ENCODE assay signal across 1 fruit fly cellular context in the genomic region with DNA sequence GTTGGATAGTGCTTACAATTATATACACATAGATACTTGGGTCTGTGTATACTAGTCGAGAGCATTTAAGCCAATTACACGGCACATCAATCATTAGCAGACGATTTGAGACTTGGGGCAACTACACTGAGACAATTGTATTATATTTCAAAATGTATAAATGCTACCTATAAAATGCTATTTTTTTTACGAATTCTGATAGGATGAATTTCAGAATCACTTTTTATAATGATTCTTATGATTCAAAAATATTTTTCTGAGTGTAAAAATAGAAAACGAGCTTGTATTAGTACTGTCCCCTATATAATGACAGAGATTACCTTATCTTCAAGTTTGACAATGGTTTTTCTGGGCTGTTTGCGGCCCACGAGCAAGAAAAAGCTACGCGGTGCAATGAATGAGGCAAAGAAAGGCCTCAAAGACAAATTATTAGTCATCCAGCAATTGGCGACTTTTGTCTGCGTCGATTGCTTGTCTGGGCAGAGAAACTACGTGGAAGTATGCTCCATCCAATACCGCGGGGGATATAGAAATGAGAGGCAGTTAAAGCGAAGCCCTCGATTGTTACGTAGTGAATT.
TF ChIP-seq lines count a peak whose summit lies in the region.

No protein-coding gene starts in this region.

TF ChIP-seq in whole organism, embryonic, 481 proteins besides CTCF, POLR2A, EP300 and RAD21 (continued from another document and continues in another):
- 0 out of 2 replicates have a peak, but pooled peaks have one; percentile 32 for TF ChIP-seq Doc2 (GFP tag; IDR thresholded peaks at IDR 0.05; lab: Robert Waterston, UW)
- no peak for TF ChIP-seq CG3995 (GFP tag; optimal IDR thresholded peaks at IDR 0.05; lab: Kevin White, UChicago)
- TF ChIP-seq Ada2b (GFP tag; IDR thresholded peaks at IDR 0.05; lab: Robert Waterston, UW), result peak; percentile 84
- TF ChIP-seq CG1832 (GFP tag; optimal IDR thresholded peaks at IDR 0.05; lab: Kevin White, UChicago), result no peak
- no peak for TF ChIP-seq ash1 (GFP tag; optimal IDR thresholded peaks at IDR 0.05; lab: Kevin White, UChicago)
- no peak for TF ChIP-seq chinmo (GFP tag; IDR thresholded peaks at IDR 0.05; lab: Robert Waterston, UW; ENCODE audit: partially characterized antibody)
- no peak for TF ChIP-seq fd102C (GFP tag; optimal IDR thresholded peaks at IDR 0.05; lab: Kevin White, UChicago)
- no peak for TF ChIP-seq CG17385 (GFP tag; optimal IDR thresholded peaks at IDR 0.05; lab: Kevin White, UChicago)
- no peak for TF ChIP-seq pan (optimal IDR thresholded peaks at IDR 0.05; lab: Kevin White, UChicago)
- TF ChIP-seq pan (GFP tag; optimal IDR thresholded peaks at IDR 0.05 in 1 of 2, IDR thresholded peaks at IDR 0.05 in 1 of 2), result peak in 1 of 2 experiments; percentile 91
- TF ChIP-seq PHDP (tag; optimal IDR thresholded peaks at IDR 0.05; lab: Kevin White, UChicago), result no peak
- no peak for TF ChIP-seq Dref (GFP tag; IDR thresholded peaks at IDR 0.05; lab: Robert Waterston, UW)
- TF ChIP-seq CG1233 (GFP tag; optimal IDR thresholded peaks at IDR 0.05; lab: Kevin White, UChicago), result peak; percentile 73
- TF ChIP-seq CG15479 (GFP tag; optimal IDR thresholded peaks at IDR 0.05; lab: Kevin White, UChicago), result no peak
- peak; percentile 75 for TF ChIP-seq bab2 (GFP tag; optimal IDR thresholded peaks at IDR 0.05; lab: Kevin White, UChicago)
- peak; percentile 17 for TF ChIP-seq pnt (GFP tag; optimal IDR thresholded peaks at IDR 0.05; lab: Kevin White, UChicago)
- peak; percentile 23 for TF ChIP-seq CG1602 (GFP tag; optimal IDR thresholded peaks at IDR 0.05; lab: Kevin White, UChicago)
- peak; percentile 0 for TF ChIP-seq chn (GFP tag; optimal IDR thresholded peaks at IDR 0.05; lab: Kevin White, UChicago)
- TF ChIP-seq CG12299 (tag; optimal IDR thresholded peaks at IDR 0.05; lab: Kevin White, UChicago), result peak; percentile 1
- TF ChIP-seq ara (GFP tag; IDR thresholded peaks at IDR 0.05; lab: Robert Waterston, UW), result peak; percentile 70
- no peak for TF ChIP-seq CG2129 (GFP tag; IDR thresholded peaks at IDR 0.05; lab: Robert Waterston, UW; ENCODE audit: partially characterized antibody)
- TF ChIP-seq ems (GFP tag; optimal IDR thresholded peaks at IDR 0.05; lab: Kevin White, UChicago), result peak; percentile 70
- TF ChIP-seq Atf-2 (GFP tag; optimal IDR thresholded peaks at IDR 0.05; lab: Kevin White, UChicago), result no peak
- peak; percentile 77 for TF ChIP-seq CG8924 (tag; optimal IDR thresholded peaks at IDR 0.05; lab: Kevin White, UChicago)
- TF ChIP-seq CG4730 (GFP tag; IDR thresholded peaks at IDR 0.05; lab: Robert Waterston, UW), result peak; percentile 72
- peak; percentile 88 for TF ChIP-seq ttk (GFP tag; IDR thresholded peaks at IDR 0.05; lab: Robert Waterston, UW)
- TF ChIP-seq da (GFP tag; optimal IDR thresholded peaks at IDR 0.05; lab: Kevin White, UChicago), result no peak
- no peak for TF ChIP-seq CG18011 (GFP tag; optimal IDR thresholded peaks at IDR 0.05; lab: Kevin White, UChicago)
- TF ChIP-seq ase (GFP tag; IDR thresholded peaks at IDR 0.05; lab: Robert Waterston, UW), result peak; percentile 69; the same call in 2 of the 3 replicates
- TF ChIP-seq ftz-f1 (GFP tag; optimal IDR thresholded peaks at IDR 0.05; lab: Kevin White, UChicago), result no peak
- peak; percentile 40 for TF ChIP-seq NK7.1 (GFP tag; optimal IDR thresholded peaks at IDR 0.05; lab: Kevin White, UChicago)
- no peak for TF ChIP-seq CG6813 (GFP tag; optimal IDR thresholded peaks at IDR 0.05; lab: Kevin White, UChicago)
- peak; percentile 77; the same call in 2 of the 3 replicates for TF ChIP-seq ken (GFP tag; IDR thresholded peaks at IDR 0.05; lab: Robert Waterston, UW)
- TF ChIP-seq ab (GFP tag; optimal IDR thresholded peaks at IDR 0.05; lab: Kevin White, UChicago), result no peak
- TF ChIP-seq CG10959 (GFP tag; IDR thresholded peaks at IDR 0.05; lab: Robert Waterston, UW), result no peak
- no peak for TF ChIP-seq Vsx1 (GFP tag; optimal IDR thresholded peaks at IDR 0.05; lab: Kevin White, UChicago)
- TF ChIP-seq CG5953 (GFP tag; IDR thresholded peaks at IDR 0.05; lab: Robert Waterston, UW), result peak; percentile 66
- TF ChIP-seq CG12236 (GFP tag; optimal IDR thresholded peaks at IDR 0.05; lab: Kevin White, UChicago), result no peak
- peak; percentile 67 for TF ChIP-seq peb (GFP tag; IDR thresholded peaks at IDR 0.05; lab: Robert Waterston, UW)
- TF ChIP-seq CG11695 (GFP tag; IDR thresholded peaks at IDR 0.05; lab: Robert Waterston, UW), result peak; percentile 88
- peak; percentile 36 for TF ChIP-seq CG10654 (GFP tag; optimal IDR thresholded peaks at IDR 0.05; lab: Kevin White, UChicago)
- no peak for TF ChIP-seq TFAM (GFP tag; optimal IDR thresholded peaks at IDR 0.05; lab: Kevin White, UChicago)
- peak; percentile 78 for TF ChIP-seq CG34422 (GFP tag; IDR thresholded peaks at IDR 0.05; lab: Robert Waterston, UW)
- peak; percentile 45 for TF ChIP-seq CG33213 (GFP tag; optimal IDR thresholded peaks at IDR 0.05; lab: Kevin White, UChicago)
- TF ChIP-seq crol (GFP tag; IDR thresholded peaks at IDR 0.05; lab: Robert Waterston, UW), result no peak
- peak; percentile 76 for TF ChIP-seq CG3281 (GFP tag; optimal IDR thresholded peaks at IDR 0.05; lab: Kevin White, UChicago)
- peak; percentile 42 for TF ChIP-seq CG31388 (GFP tag; optimal IDR thresholded peaks at IDR 0.05; lab: Kevin White, UChicago)
- TF ChIP-seq CG7928 (GFP tag; optimal IDR thresholded peaks at IDR 0.05; lab: Kevin White, UChicago), result no peak
- no peak for TF ChIP-seq CG10274 (GFP tag; optimal IDR thresholded peaks at IDR 0.05; lab: Kevin White, UChicago)
- TF ChIP-seq so (GFP tag; IDR thresholded peaks at IDR 0.05; lab: Robert Waterston, UW), result peak; percentile 69; the same call in 1 of the 3 replicates
- no peak for TF ChIP-seq CG42726 (GFP tag; IDR thresholded peaks at IDR 0.05; lab: Robert Waterston, UW; ENCODE audit: partially characterized antibody)
- TF ChIP-seq CG14860 (GFP tag; IDR thresholded peaks at IDR 0.05; lab: Robert Waterston, UW; ENCODE audit: partially characterized antibody), result no peak
- TF ChIP-seq Side (GFP tag; optimal IDR thresholded peaks at IDR 0.05; lab: Kevin White, UChicago), result peak; percentile 51
- peak; percentile 29 for TF ChIP-seq dmrt11E (tag; optimal IDR thresholded peaks at IDR 0.05; lab: Kevin White, UChicago)
- no peak for TF ChIP-seq CG8359 (GFP tag; optimal IDR thresholded peaks at IDR 0.05; lab: Kevin White, UChicago; ENCODE audit: borderline replicate concordance)
- peak; percentile 41 for TF ChIP-seq pb (GFP tag; optimal IDR thresholded peaks at IDR 0.05; lab: Kevin White, UChicago)
- TF ChIP-seq rib (GFP tag; IDR thresholded peaks at IDR 0.05; lab: Robert Waterston, UW), result peak; percentile 77
- no peak for TF ChIP-seq Lhr (GFP tag; optimal IDR thresholded peaks at IDR 0.05; lab: Kevin White, UChicago)
- no peak for TF ChIP-seq Optix (GFP tag; IDR thresholded peaks at IDR 0.05; lab: Robert Waterston, UW)
- TF ChIP-seq CG17829 (tag; optimal IDR thresholded peaks at IDR 0.05; lab: Kevin White, UChicago), result peak; percentile 75
- no peak for TF ChIP-seq stwl (tag; optimal IDR thresholded peaks at IDR 0.05; lab: Kevin White, UChicago)
- TF ChIP-seq CHES-1-like (GFP tag; optimal IDR thresholded peaks at IDR 0.05; lab: Kevin White, UChicago), result no peak
- peak; percentile 79 for TF ChIP-seq CG15269 (tag; optimal IDR thresholded peaks at IDR 0.05; lab: Kevin White, UChicago)
- TF ChIP-seq Mrtf (GFP tag; IDR thresholded peaks at IDR 0.05; lab: Robert Waterston, UW), result peak; percentile 69
- TF ChIP-seq D19A (tag; optimal IDR thresholded peaks at IDR 0.05; lab: Kevin White, UChicago), result no peak
- TF ChIP-seq insv (GFP tag; optimal IDR thresholded peaks at IDR 0.05; lab: Kevin White, UChicago), result no peak
- TF ChIP-seq Ravus (GFP tag; IDR thresholded peaks at IDR 0.05; lab: Robert Waterston, UW), result peak; percentile 48
- TF ChIP-seq Nf-YB (GFP tag; optimal IDR thresholded peaks at IDR 0.05; lab: Kevin White, UChicago), result peak; percentile 42
- no peak for TF ChIP-seq Adf1 (GFP tag; IDR thresholded peaks at IDR 0.05; lab: Robert Waterston, UW)
- TF ChIP-seq CG9215 (GFP tag; IDR thresholded peaks at IDR 0.05; lab: Robert Waterston, UW), result peak; percentile 61
- no peak for TF ChIP-seq yki (optimal IDR thresholded peaks at IDR 0.05; lab: Kevin White, UChicago)
- peak; percentile 56 for TF ChIP-seq CG12155 (GFP tag; optimal IDR thresholded peaks at IDR 0.05; lab: Kevin White, UChicago)
- TF ChIP-seq bbx (GFP tag; IDR thresholded peaks at IDR 0.05; lab: Robert Waterston, UW; ENCODE audit: partially characterized antibody), result no peak
- no peak for TF ChIP-seq nerfin-2 (GFP tag; IDR thresholded peaks at IDR 0.05; lab: Robert Waterston, UW; ENCODE audit: partially characterized antibody)
- peak; percentile 76 for TF ChIP-seq mam (GFP tag; optimal IDR thresholded peaks at IDR 0.05; lab: Kevin White, UChicago)
- TF ChIP-seq CG1792 (GFP tag; optimal IDR thresholded peaks at IDR 0.05; lab: Kevin White, UChicago), result peak; percentile 47
- TF ChIP-seq pros (GFP tag; optimal IDR thresholded peaks at IDR 0.05; lab: Kevin White, UChicago), result no peak
- no peak for TF ChIP-seq CG13287 (GFP tag; IDR thresholded peaks at IDR 0.05; lab: Robert Waterston, UW; ENCODE audit: partially characterized antibody)
- TF ChIP-seq CG9437 (GFP tag; optimal IDR thresholded peaks at IDR 0.05; lab: Kevin White, UChicago), result peak; percentile 51
- peak; percentile 63 for TF ChIP-seq Oaz (GFP tag; IDR thresholded peaks at IDR 0.05; lab: Robert Waterston, UW)
- TF ChIP-seq sisA (GFP tag; IDR thresholded peaks at IDR 0.05; lab: Robert Waterston, UW), result peak; percentile 85
- no peak for TF ChIP-seq CG7987 (GFP tag; optimal IDR thresholded peaks at IDR 0.05; lab: Kevin White, UChicago)
- TF ChIP-seq Rfx (GFP tag; IDR thresholded peaks at IDR 0.05; lab: Robert Waterston, UW), result peak; percentile 86
- no peak for TF ChIP-seq en (GFP tag; optimal IDR thresholded peaks at IDR 0.05; lab: Kevin White, UChicago)
- TF ChIP-seq al (GFP tag; IDR thresholded peaks at IDR 0.05; lab: Robert Waterston, UW), result peak; percentile 68
- TF ChIP-seq CG6254 (GFP tag; optimal IDR thresholded peaks at IDR 0.05; lab: Kevin White, UChicago), result peak; percentile 50
- TF ChIP-seq CG8281 (tag; optimal IDR thresholded peaks at IDR 0.05; lab: Kevin White, UChicago), result peak; percentile 23
- peak; percentile 52 for TF ChIP-seq zen (tag; optimal IDR thresholded peaks at IDR 0.05; lab: Kevin White, UChicago)
- peak; percentile 59 for TF ChIP-seq CG1647 (GFP tag; optimal IDR thresholded peaks at IDR 0.05; lab: Kevin White, UChicago)
- TF ChIP-seq tll (GFP tag; optimal IDR thresholded peaks at IDR 0.05; lab: Kevin White, UChicago), result no peak
- TF ChIP-seq lilli (GFP tag; optimal IDR thresholded peaks at IDR 0.05; lab: Kevin White, UChicago), result peak; percentile 75
- peak; percentile 45; the same call in 1 of the 2 replicates for TF ChIP-seq CG4404 (GFP tag; IDR thresholded peaks at IDR 0.05; lab: Robert Waterston, UW)
- no peak for TF ChIP-seq MESR4 (GFP tag; optimal IDR thresholded peaks at IDR 0.05; lab: Kevin White, UChicago)
- TF ChIP-seq CG18476 (GFP tag; optimal IDR thresholded peaks at IDR 0.05; lab: Kevin White, UChicago), result peak; percentile 79
- TF ChIP-seq fd96Cb (tag; optimal IDR thresholded peaks at IDR 0.05; lab: Kevin White, UChicago), result peak; percentile 82
- peak; percentile 52 for TF ChIP-seq esg (GFP tag; conservative IDR thresholded peaks at IDR 0.05; lab: Robert Waterston, UW)
- peak; percentile 4 for TF ChIP-seq CG8944 (GFP tag; optimal IDR thresholded peaks at IDR 0.05; lab: Kevin White, UChicago)
- no peak for TF ChIP-seq Poxn (GFP tag; IDR thresholded peaks at IDR 0.05; lab: Robert Waterston, UW)
- peak; percentile 36 for TF ChIP-seq Max (GFP tag; optimal IDR thresholded peaks at IDR 0.05; lab: Kevin White, UChicago)
- peak; percentile 70 for TF ChIP-seq CG14710 (tag; optimal IDR thresholded peaks at IDR 0.05; lab: Kevin White, UChicago)
- TF ChIP-seq CG18619 (GFP tag; optimal IDR thresholded peaks at IDR 0.05; lab: Kevin White, UChicago), result peak; percentile 47
- TF ChIP-seq sob (GFP tag; IDR thresholded peaks at IDR 0.05; lab: Robert Waterston, UW), result peak; percentile 91
- peak; percentile 76 for TF ChIP-seq unpg (GFP tag; optimal IDR thresholded peaks at IDR 0.05; lab: Kevin White, UChicago)
- peak; percentile 79 for TF ChIP-seq HHEX (GFP tag; optimal IDR thresholded peaks at IDR 0.05; lab: Kevin White, UChicago)
- peak; percentile 87 for TF ChIP-seq CG32532 (GFP tag; IDR thresholded peaks at IDR 0.05; lab: Robert Waterston, UW)
- TF ChIP-seq Blimp-1 (GFP tag; optimal IDR thresholded peaks at IDR 0.05; lab: Kevin White, UChicago), result peak; percentile 83
- TF ChIP-seq psq (GFP tag; optimal IDR thresholded peaks at IDR 0.05; lab: Kevin White, UChicago), result peak; percentile 29
- no peak for TF ChIP-seq CG4282 (GFP tag; optimal IDR thresholded peaks at IDR 0.05; lab: Kevin White, UChicago)
- TF ChIP-seq maf-S (GFP tag; optimal IDR thresholded peaks at IDR 0.05; lab: Kevin White, UChicago), result peak; percentile 32
- TF ChIP-seq CG17359 (tag; optimal IDR thresholded peaks at IDR 0.05; lab: Kevin White, UChicago), result peak; percentile 73
- no peak for TF ChIP-seq Hmx (GFP tag; optimal IDR thresholded peaks at IDR 0.05; lab: Kevin White, UChicago)
- TF ChIP-seq unc-4 (GFP tag; IDR thresholded peaks at IDR 0.05; lab: Robert Waterston, UW; ENCODE audit: partially characterized antibody), result no peak
- TF ChIP-seq Sry-β (GFP tag; optimal IDR thresholded peaks at IDR 0.05; lab: Kevin White, UChicago), result no peak
- TF ChIP-seq lola (GFP tag; optimal IDR thresholded peaks at IDR 0.05; lab: Kevin White, UChicago), result peak in 1 of 3 experiments; percentile 23
- peak; percentile 64 for TF ChIP-seq Dek (tag; optimal IDR thresholded peaks at IDR 0.05; lab: Kevin White, UChicago)
- TF ChIP-seq Hr39 (optimal IDR thresholded peaks at IDR 0.05; lab: Kevin White, UChicago), result no peak
- no peak for TF ChIP-seq vnd (GFP tag; IDR thresholded peaks at IDR 0.05; lab: Robert Waterston, UW; ENCODE audit: partially characterized antibody)
- peak; percentile 20 for TF ChIP-seq CG16815 (GFP tag; optimal IDR thresholded peaks at IDR 0.05; lab: Kevin White, UChicago)
- TF ChIP-seq CG31441 (GFP tag; IDR thresholded peaks at IDR 0.05; lab: Robert Waterston, UW), result peak; percentile 87
- TF ChIP-seq HLH54F (GFP tag; optimal IDR thresholded peaks at IDR 0.05; lab: Kevin White, UChicago), result peak; percentile 46
- peak; percentile 49 for TF ChIP-seq Hr3 (GFP tag; optimal IDR thresholded peaks at IDR 0.05; lab: Kevin White, UChicago)
- TF ChIP-seq cas (GFP tag; IDR thresholded peaks at IDR 0.05; lab: Robert Waterston, UW), result peak; percentile 70
- TF ChIP-seq CG11093 (GFP tag; IDR thresholded peaks at IDR 0.05; lab: Robert Waterston, UW), result no peak
- TF ChIP-seq slp2 (GFP tag; optimal IDR thresholded peaks at IDR 0.05; lab: Kevin White, UChicago), result peak; percentile 55
- peak; percentile 18 for TF ChIP-seq CG4617 (GFP tag; optimal IDR thresholded peaks at IDR 0.05; lab: Kevin White, UChicago; ENCODE audit: borderline replicate concordance)
